Fruit fly (Drosophila melanogaster) whole organism: ENCODE data around the gene CG7059.

Experiments
- CG8478 ChIP-seq: fragments of >200 bp; optimal IDR thresholded peaks from 2 replicates; lab custom pipeline; 2018; ENCODE audit warnings: inconsistent platforms
- Dll ChIP-seq: fragments of >200 bp; optimal IDR thresholded peaks from 2 replicates; lab custom pipeline; 2017
- EcR ChIP-seq, 2 experiments: fragments of >200 bp; optimal IDR thresholded peaks; 2 replicates each; lab custom pipeline; 2017; ENCODE audit warnings: missing biosample characterization in 2 of 2, missing genetic modification characterization in 2 of 2, missing genetic modification reagents in 2 of 2
- psq ChIP-seq: fragments of >200 bp; optimal IDR thresholded peaks from 2 replicates; lab custom pipeline; 2017
- usp ChIP-seq: fragments of >200 bp; optimal IDR thresholded peaks from 2 replicates; lab custom pipeline; 2017; ENCODE audit warnings: missing biosample characterization, missing genetic modification characterization, mixed read lengths

DNA sequence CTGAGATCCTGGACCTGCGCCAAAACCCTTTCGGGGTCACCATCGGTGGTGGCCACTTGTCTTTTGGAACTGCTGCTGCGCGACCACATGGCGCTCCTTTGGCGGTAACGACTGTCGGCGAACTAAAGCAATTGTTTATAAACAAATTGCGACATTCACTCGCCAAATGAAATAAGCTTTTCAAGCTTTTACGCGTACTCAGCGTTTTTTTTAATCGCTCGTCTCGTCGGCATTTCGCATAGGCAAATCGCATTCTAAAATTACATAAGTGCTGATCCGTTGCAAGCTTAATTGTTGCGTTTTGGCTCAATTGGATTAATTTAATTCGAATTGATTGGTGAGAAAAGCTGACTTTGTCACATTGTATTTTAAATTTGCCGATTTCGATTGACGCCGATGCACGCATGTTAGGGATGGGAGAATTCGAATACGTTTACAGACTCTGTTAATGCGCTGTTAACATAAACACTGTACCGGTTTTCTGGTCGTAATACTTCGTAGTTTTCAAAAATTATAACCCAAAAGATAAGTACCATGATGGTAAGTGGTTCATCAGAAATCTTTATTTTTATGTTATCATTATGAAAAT lies 35.1 kb downstream of the CG7059 start, which contains the start of gene pinta:
- TF ChIP-seq usp (no peak), Dll (lab: Kevin White, UChicago) (no peak), CG8478 (lab: Kevin White, UChicago) (no peak), psq (lab: Kevin White, UChicago) (no peak), EcR (GFP tag; optimal IDR thresholded peaks at IDR 0.05; lab: Kevin White, UChicago) (no peak)
